Worm (Caenorhabditis elegans): Measurements from ENCODE around the gene F58A4.1.

- TF ChIP-seq T26A5.8 (tag; optimal IDR thresholded peaks at IDR 0.05): no peak
- no peak for TF ChIP-seq hmg-1.2 (GFP tag; IDR thresholded peaks at IDR 0.05)
- no peak for TF ChIP-seq snpc-1.1 (tag; optimal IDR thresholded peaks at IDR 0.05; ENCODE audit: insufficient read depth)
- TF ChIP-seq pha-4 (tag; optimal IDR thresholded peaks at IDR 0.05): no peak
- no peak for TF ChIP-seq unc-62 (GFP tag; optimal IDR thresholded peaks at IDR 0.05)
- TF ChIP-seq mel-28 (tag; optimal IDR thresholded peaks at IDR 0.05; ENCODE audit: borderline replicate concordance): no peak
- TF ChIP-seq rpc-1 (optimal IDR thresholded peaks at IDR 0.05): no peak
- TF ChIP-seq rpc-1 (tag; optimal IDR thresholded peaks at IDR 0.05): no peak
- TF ChIP-seq ets-4 (GFP tag; optimal IDR thresholded peaks at IDR 0.05): no peak
- no peak for TF ChIP-seq Y53G8AR.9 (GFP tag; conservative IDR thresholded peaks at IDR 0.05)
- no peak for TF ChIP-seq sea-2 (GFP tag; IDR thresholded peaks at IDR 0.05)
- no peak for TF ChIP-seq T07F8.4 (tag; optimal IDR thresholded peaks at IDR 0.05)
- TF ChIP-seq lin-35 (GFP tag; optimal IDR thresholded peaks at IDR 0.05): no peak
- TF ChIP-seq ZK185.1 (tag; optimal IDR thresholded peaks at IDR 0.05; ENCODE audit: poor library complexity, severe bottlenecking): no peak
Measured at ce11 chrIII:9639281-9640050, 41.2 kb downstream of the F58A4.1 start.

Measured in whole organism, young adult.